Worm (Caenorhabditis elegans) whole organism, early embryonic: ENCODE data around the gene F32D8.11.

Experiments used
- B0310.2 ChIP-seq: sonication (generic microtip); optimal IDR thresholded peaks from 2 replicates; lab custom pipeline; 2016; ENCODE audit warnings: mild to moderate bottlenecking, missing genetic modification characterization, missing compliant biosample characterization
- F13C5.2 ChIP-seq: sonication (generic microtip); optimal IDR thresholded peaks from 2 replicates; lab custom pipeline; 2017; ENCODE audit warnings: mild to moderate bottlenecking, missing genetic modification characterization, inconsistent platforms, missing compliant biosample characterization
- aly-1 ChIP-seq: sonication (generic microtip); optimal IDR thresholded peaks from 2 replicates; lab custom pipeline; 2016; ENCODE audit warnings: missing genetic modification characterization, missing compliant biosample characterization
- ama-1 ChIP-seq: fragments of 150-350 bp; optimal IDR thresholded peaks from 2 replicates; lab custom pipeline; 2014
- hnd-1 ChIP-seq: sonication (generic microtip); optimal IDR thresholded peaks from 2 replicates; lab custom pipeline; 2016; ENCODE audit warnings: missing genetic modification characterization, missing compliant biosample characterization
- pes-1 ChIP-seq: fragments of 200-800 bp; sonication (Bioruptor generic); IDR thresholded peaks from 2 replicates; pipeline ENCODE4 v1.3.6; 2022; ENCODE audit warnings: missing genetic modification reagents, missing genetic modification characterization, missing compliant biosample characterization
- scrt-1 ChIP-seq: fragments of 200-800 bp; sonication (Bioruptor generic); IDR thresholded peaks from 2 replicates; pipeline ENCODE4 v1.3.6; 2022; ENCODE audit warnings: missing genetic modification characterization, missing compliant biosample characterization
- sea-1 ChIP-seq: fragments of 200-800 bp; sonication (Bioruptor generic); conservative IDR thresholded peaks from 2 replicates; pipeline ENCODE4 v1.3.6; 2022; ENCODE audit warnings: missing genetic modification characterization, missing compliant biosample characterization
- tbx-11 ChIP-seq: fragments of 200-800 bp; sonication (Bioruptor generic); IDR thresholded peaks from 2 replicates; pipeline ENCODE4 v1.3.6; 2022; ENCODE audit warnings: missing genetic modification characterization, missing compliant biosample characterization

DNA sequence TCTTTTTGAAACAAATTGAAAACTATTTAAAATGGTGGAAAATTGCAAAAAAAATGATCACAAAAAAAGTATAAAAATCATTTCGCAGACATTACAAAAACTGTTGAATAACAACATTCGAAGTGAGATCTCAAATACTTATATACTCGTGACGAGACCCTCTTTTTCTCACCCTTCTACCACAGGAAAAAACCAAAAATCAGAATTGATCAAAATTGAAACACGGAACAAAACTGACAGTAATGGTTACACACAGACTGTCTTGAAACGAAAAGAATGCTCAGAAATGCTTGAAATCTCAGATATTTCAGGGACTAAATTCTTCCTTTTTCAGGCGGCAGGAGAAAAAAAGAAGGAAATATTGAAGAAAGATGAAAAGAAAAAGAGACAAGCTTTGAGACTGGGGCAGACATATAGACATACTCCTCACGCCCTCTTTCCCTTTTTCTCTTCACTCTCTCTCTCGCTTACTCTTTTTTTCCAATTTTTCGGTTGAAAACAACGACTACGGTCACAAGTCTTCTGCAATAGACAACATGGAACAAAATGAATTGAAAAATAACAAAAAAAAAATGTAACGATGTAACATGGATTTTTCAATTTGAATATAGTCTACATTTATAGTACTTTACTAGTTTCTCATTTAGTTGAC is 27.2 kb downstream of the F32D8.11 start:
- TF ChIP-seq ama-1 (lab: Kevin White, UChicago) = no peak
- no peak for TF ChIP-seq F13C5.2 (tag; lab: Kevin White, UChicago)
- TF ChIP-seq pes-1 (GFP tag; lab: Robert Waterston, UW) = no peak
- TF ChIP-seq sea-1 (GFP tag; lab: Robert Waterston, UW) = no peak
- no peak for TF ChIP-seq aly-1 (tag; lab: Kevin White, UChicago)
- no peak for TF ChIP-seq hnd-1 (tag; lab: Kevin White, UChicago)
- TF ChIP-seq scrt-1 (GFP tag; lab: Robert Waterston, UW) = no peak
- TF ChIP-seq B0310.2 (tag; lab: Kevin White, UChicago) = no peak
- no peak for TF ChIP-seq tbx-11
